Fruit fly (Drosophila melanogaster): ENCODE results near the gene Sap-r.
A peak's percentile ranks its signal among the peaks of the same experiment; 100 is the strongest.

Gene Sap-r

dm6 chr3R:30887711-30888549, 932 bp downstream of the Sap-r start:
- peak; percentile 68 for TF ChIP-seq Lpt (GFP tag; optimal IDR thresholded peaks at IDR 0.05)
- TF ChIP-seq spab (GFP tag; optimal IDR thresholded peaks at IDR 0.05) = peak; percentile 57
- TF ChIP-seq Eip75B (GFP tag; optimal IDR thresholded peaks at IDR 0.05) = peak; percentile 79
- TF ChIP-seq salr (GFP tag; optimal IDR thresholded peaks at IDR 0.05) = peak; percentile 33 to 73
- TF ChIP-seq Gug (GFP tag; IDR thresholded peaks at IDR 0.05) = peak; percentile 77
- peak; percentile 77 for TF ChIP-seq CG10669 (GFP tag; optimal IDR thresholded peaks at IDR 0.05)
- peak; percentile 53 for TF ChIP-seq dsx (GFP tag; optimal IDR thresholded peaks at IDR 0.05; ENCODE audit: poor library complexity, severe bottlenecking)
- peak; percentile 73 for TF ChIP-seq net (GFP tag; optimal IDR thresholded peaks at IDR 0.05)
- TF ChIP-seq topi (GFP tag; optimal IDR thresholded peaks at IDR 0.05) = peak; percentile 86
- TF ChIP-seq Sox15 (GFP tag; optimal IDR thresholded peaks at IDR 0.05) = peak; percentile 81
- TF ChIP-seq Hr38 (GFP tag; optimal IDR thresholded peaks at IDR 0.05) = no peak
- TF ChIP-seq svp (GFP tag) = peak; percentile 94
- TF ChIP-seq CG3032 (tag; optimal IDR thresholded peaks at IDR 0.05) = peak; percentile 73
- peak; percentile 93 for TF ChIP-seq Hr39 (GFP tag; optimal IDR thresholded peaks at IDR 0.05)
- peak; percentile 74 for TF ChIP-seq CG8632 (GFP tag; optimal IDR thresholded peaks at IDR 0.05)
- peak; percentile 68 for TF ChIP-seq CG1621 (tag; optimal IDR thresholded peaks at IDR 0.05)
- TF ChIP-seq CG9139 (GFP tag; optimal IDR thresholded peaks at IDR 0.05) = peak; percentile 23
- TF ChIP-seq fd85E (GFP tag; optimal IDR thresholded peaks at IDR 0.05) = no peak
- peak; percentile 51; the same call in 1 of the 2 replicates for TF ChIP-seq CG15336 (GFP tag; IDR thresholded peaks at IDR 0.05)
- peak; percentile 79 for TF ChIP-seq CG10631 (GFP tag; optimal IDR thresholded peaks at IDR 0.05)
- TF ChIP-seq Eip78C (GFP tag) = peak; percentile 93
- TF ChIP-seq Sox102F (GFP tag; optimal IDR thresholded peaks at IDR 0.05) = peak; percentile 89
- peak; percentile 91 for TF ChIP-seq Sox14 (GFP tag; optimal IDR thresholded peaks at IDR 0.05)
- peak; percentile 55 for TF ChIP-seq Blimp-1 (GFP tag; optimal IDR thresholded peaks at IDR 0.05)
- TF ChIP-seq Met (GFP tag; optimal IDR thresholded peaks at IDR 0.05) = peak; percentile 91
- peak; percentile 85 for TF ChIP-seq Ets21C (GFP tag; optimal IDR thresholded peaks at IDR 0.05)
- peak; percentile 69 for TF ChIP-seq CG6276 (GFP tag; optimal IDR thresholded peaks at IDR 0.05)
- TF ChIP-seq Eip93F (GFP tag; optimal IDR thresholded peaks at IDR 0.05) = peak; percentile 38
- peak in 1 of 2 experiments; percentile 71 for TF ChIP-seq ss (GFP tag; optimal IDR thresholded peaks at IDR 0.05)
- TF ChIP-seq CG16779 (tag; optimal IDR thresholded peaks at IDR 0.05) = peak; percentile 57
- TF ChIP-seq fd59A (GFP tag; optimal IDR thresholded peaks at IDR 0.05) = peak; percentile 52
- peak; percentile 93 for TF ChIP-seq CG31627 (GFP tag; optimal IDR thresholded peaks at IDR 0.05)
- TF ChIP-seq CG11902 (GFP tag; optimal IDR thresholded peaks at IDR 0.05) = peak; percentile 85
- TF ChIP-seq CG34406 (GFP tag; optimal IDR thresholded peaks at IDR 0.05) = peak; percentile 77
- TF ChIP-seq CG3919 (GFP tag; optimal IDR thresholded peaks at IDR 0.05) = peak; percentile 86
- peak; percentile 84 for TF ChIP-seq pdm3 (GFP tag; optimal IDR thresholded peaks at IDR 0.05)
- peak; percentile 80 for TF ChIP-seq CG7368 (GFP tag; optimal IDR thresholded peaks at IDR 0.05)
- TF ChIP-seq vri (GFP tag; optimal IDR thresholded peaks at IDR 0.05) = peak; percentile 75
- peak; percentile 85 for TF ChIP-seq Hr4 (GFP tag; optimal IDR thresholded peaks at IDR 0.05)
- TF ChIP-seq CG6854 (GFP tag; optimal IDR thresholded peaks at IDR 0.05) = peak; percentile 17
- peak; percentile 90 for TF ChIP-seq CG6163 (GFP tag; IDR thresholded peaks at IDR 0.05)
- peak; percentile 67 for TF ChIP-seq CG11762 (GFP tag; optimal IDR thresholded peaks at IDR 0.05; ENCODE audit: insufficient read depth)
- no peak for TF ChIP-seq fkh (GFP tag; optimal IDR thresholded peaks at IDR 0.05)
- peak; percentile 88 for TF ChIP-seq eg (GFP tag; IDR thresholded peaks at IDR 0.05)
- TF ChIP-seq dac (GFP tag; optimal IDR thresholded peaks at IDR 0.05) = peak; percentile 48
- TF ChIP-seq cyc (GFP tag; optimal IDR thresholded peaks at IDR 0.05) = peak; percentile 91
- TF ChIP-seq CG32006 (GFP tag; optimal IDR thresholded peaks at IDR 0.05) = peak; percentile 82
- TF ChIP-seq CG11294 (GFP tag; IDR thresholded peaks at IDR 0.05) = peak; percentile 81
- TF ChIP-seq Smox (GFP tag; optimal IDR thresholded peaks at IDR 0.05) = peak; percentile 86
- TF ChIP-seq lz (GFP tag; optimal IDR thresholded peaks at IDR 0.05) = peak; percentile 89

Data from whole organism, prepupa.